Worm (Caenorhabditis elegans) whole organism, young adult: ENCODE results near the gene gsp-1.
A peak's percentile ranks its signal among the peaks of the same experiment; 100 is the strongest.

ENCODE experiments used
- B0019.2 ChIP-seq: fragments of 200-800 bp; sonication (Bioruptor generic); conservative IDR thresholded peaks from 2 replicates; pipeline ENCODE4 v1.3.6; 2022; ENCODE audit warnings: missing genetic modification reagents, missing genetic modification characterization, missing compliant biosample characterization
- B0261.1 ChIP-seq: sonication (generic microtip); optimal IDR thresholded peaks from 2 replicates; lab custom pipeline; 2016; ENCODE audit warnings: mild to moderate bottlenecking, missing genetic modification characterization, moderate library complexity, missing compliant biosample characterization
- B0336.3 ChIP-seq: fragments of 200-800 bp; sonication (Bioruptor generic); IDR thresholded peaks from 2 replicates; pipeline ENCODE4 v1.3.6; 2022; ENCODE audit warnings: missing genetic modification characterization, missing compliant biosample characterization
- C17E4.6 ChIP-seq: fragments of 200-800 bp; sonication (Bioruptor generic); IDR thresholded peaks from 2 replicates; pipeline ENCODE4 v1.3.6; 2022; ENCODE audit warnings: missing genetic modification reagents, missing genetic modification characterization, missing compliant biosample characterization
- D2030.7 ChIP-seq: fragments of 200-800 bp; sonication (Bioruptor generic); IDR thresholded peaks from 2 replicates; pipeline ENCODE4 v1.3.6; 2022; ENCODE audit warnings: missing genetic modification reagents, missing genetic modification characterization, missing compliant biosample characterization
- F23B12.7 ChIP-seq: sonication (generic microtip); optimal IDR thresholded peaks from 2 replicates; lab custom pipeline; 2017; ENCODE audit warnings: missing genetic modification characterization, mild to moderate bottlenecking, missing compliant biosample characterization, antibody characterized with exemption, moderate library complexity; ENCODE audit not compliant: insufficient read depth
- F52B5.7 ChIP-seq: sonication (generic microtip); optimal IDR thresholded peaks from 2 replicates; lab custom pipeline; 2016; ENCODE audit warnings: mild to moderate bottlenecking, missing genetic modification characterization, missing compliant biosample characterization
- F57C9.4 ChIP-seq: sonication (generic microtip); optimal IDR thresholded peaks from 2 replicates; lab custom pipeline; 2017; ENCODE audit warnings: mild to moderate bottlenecking, missing genetic modification characterization, missing compliant biosample characterization
- T26A5.8 ChIP-seq: sonication (generic microtip); optimal IDR thresholded peaks from 2 replicates; lab custom pipeline; 2016; ENCODE audit warnings: missing genetic modification characterization, missing compliant biosample characterization
- ZK185.1 ChIP-seq: sonication (generic microtip); optimal IDR thresholded peaks from 2 replicates; lab custom pipeline; 2016; ENCODE audit warnings: mild to moderate bottlenecking, missing genetic modification characterization, missing compliant biosample characterization; ENCODE audit not compliant: poor library complexity, severe bottlenecking
- ama-1 ChIP-seq, 3 experiments: fragments of 150-350 bp in 1 of 3; sonication (generic microtip) in 2 of 3; optimal IDR thresholded peaks; 2 replicates each; lab custom pipeline; 2014 to 2018; ENCODE audit warnings: missing biosample characterization in 2 of 3, missing genetic modification characterization in 2 of 3, missing genetic modification reagents in 2 of 3
- aptf-2 ChIP-seq: fragments of 200-800 bp; sonication (Bioruptor generic); conservative IDR thresholded peaks from 2 replicates; pipeline ENCODE4 v1.3.6; 2022; ENCODE audit warnings: missing genetic modification reagents, missing genetic modification characterization, missing compliant biosample characterization
- cebp-2 ChIP-seq: fragments of 200-800 bp; sonication (Bioruptor generic); IDR thresholded peaks from 2 replicates; pipeline ENCODE4 v1.3.6; 2022; ENCODE audit warnings: missing genetic modification characterization, missing compliant biosample characterization
- ceh-100 ChIP-seq: fragments of 200-800 bp; sonication (Bioruptor generic); IDR thresholded peaks from 2 replicates; pipeline ENCODE4 v1.3.6; 2022; ENCODE audit warnings: missing genetic modification reagents, missing genetic modification characterization, missing compliant biosample characterization
- ceh-79 ChIP-seq: sonication (generic microtip); optimal IDR thresholded peaks from 2 replicates; lab custom pipeline; 2017; ENCODE audit warnings: mild to moderate bottlenecking, missing genetic modification characterization, missing compliant biosample characterization
- ceh-91 ChIP-seq: fragments of 200-800 bp; sonication (Bioruptor generic); IDR thresholded peaks from 2 replicates; pipeline ENCODE4 v1.3.6; 2022; ENCODE audit warnings: missing genetic modification reagents, missing genetic modification characterization, missing compliant biosample characterization
- dpl-1 ChIP-seq: fragments of 150-350 bp; optimal IDR thresholded peaks from 2 replicates; lab custom pipeline; 2014; ENCODE audit warnings: missing biosample characterization, missing genetic modification reagents, missing genetic modification characterization
- egl-44 ChIP-seq: fragments of 200-800 bp; sonication (Bioruptor generic); IDR thresholded peaks from 2 replicates; pipeline ENCODE4 v1.3.6; 2022; ENCODE audit warnings: missing genetic modification reagents, missing genetic modification characterization, missing compliant biosample characterization
- ekl-4 ChIP-seq: fragments of 200-800 bp; sonication (Bioruptor generic); IDR thresholded peaks from 2 replicates; pipeline ENCODE4 v1.3.6; 2022; ENCODE audit warnings: missing genetic modification reagents, missing genetic modification characterization, missing compliant biosample characterization
- ets-4 ChIP-seq: fragments of 200-800 bp; sonication (Bioruptor generic); optimal IDR thresholded peaks from 2 replicates; lab custom pipeline; 2018; ENCODE audit warnings: mild to moderate bottlenecking, missing genetic modification characterization, missing compliant biosample characterization
- fkh-3 ChIP-seq: sonication (generic microtip); optimal IDR thresholded peaks from 2 replicates; lab custom pipeline; 2016; ENCODE audit warnings: mild to moderate bottlenecking, missing genetic modification characterization, missing compliant biosample characterization
- him-1 ChIP-seq: sonication (generic microtip); optimal IDR thresholded peaks from 2 replicates; lab custom pipeline; 2016; ENCODE audit warnings: missing genotype, missing genetic modification reagents, missing genetic modification characterization, missing compliant biosample characterization
- hmg-20 ChIP-seq: fragments of 200-800 bp; sonication (Bioruptor generic); IDR thresholded peaks from 2 replicates; pipeline ENCODE4 v1.3.6; 2022; ENCODE audit warnings: missing genetic modification reagents, missing genetic modification characterization, missing compliant biosample characterization
- hrde-1 ChIP-seq: sonication (generic microtip); optimal IDR thresholded peaks from 2 replicates; lab custom pipeline; 2016; ENCODE audit warnings: missing genetic modification characterization, mild to moderate bottlenecking, missing compliant biosample characterization, moderate library complexity, missing genotype, missing genetic modification reagents, borderline replicate concordance
- hsf-1 ChIP-seq: fragments of 200-800 bp; sonication (Bioruptor generic); IDR thresholded peaks from 2 replicates; pipeline ENCODE4 v1.3.6; 2022; ENCODE audit warnings: missing genetic modification reagents, missing genetic modification characterization, missing compliant biosample characterization
- lin-26 ChIP-seq: fragments of 200-800 bp; sonication (Bioruptor generic); IDR thresholded peaks from 2 replicates; pipeline ENCODE4 v1.3.6; 2022; ENCODE audit warnings: missing genetic modification reagents, missing genetic modification characterization, missing compliant biosample characterization
- lin-35 ChIP-seq, 3 experiments: fragments of 150-350 bp in 2 of 3; sonication (generic microtip) in 1 of 3; optimal IDR thresholded peaks; 2 replicates each; lab custom pipeline; 2014 to 2018; ENCODE audit warnings: missing biosample characterization in 3 of 3, missing genetic modification characterization in 3 of 3, missing genetic modification reagents in 3 of 3
- lin-54 ChIP-seq: fragments of 200-800 bp; sonication (Bioruptor generic); optimal IDR thresholded peaks from 2 replicates; lab custom pipeline; 2018; ENCODE audit warnings: mild to moderate bottlenecking, missing genetic modification characterization, missing compliant biosample characterization
- madf-6 ChIP-seq: fragments of 200-800 bp; sonication (Bioruptor generic); IDR thresholded peaks from 2 replicates; pipeline ENCODE4 v1.3.6; 2022; ENCODE audit warnings: missing genetic modification reagents, missing genetic modification characterization, missing compliant biosample characterization
- mxl-1 ChIP-seq: sonication (generic microtip); optimal IDR thresholded peaks from 2 replicates; lab custom pipeline; 2016; ENCODE audit warnings: missing genetic modification characterization, missing compliant biosample characterization
- nfya-2 ChIP-seq: fragments of 200-800 bp; sonication (Bioruptor generic); IDR thresholded peaks from 2 replicates; pipeline ENCODE4 v1.3.6; 2022; ENCODE audit warnings: missing genetic modification reagents, missing genetic modification characterization, missing compliant biosample characterization
- nfyb-1 ChIP-seq: fragments of 200-800 bp; sonication (Bioruptor generic); IDR thresholded peaks from 2 replicates; pipeline ENCODE4 v1.3.6; 2022; ENCODE audit warnings: missing genetic modification reagents, missing genetic modification characterization, missing compliant biosample characterization
- pha-4 ChIP-seq: fragments of 150-350 bp; sonication (generic microtip); optimal IDR thresholded peaks from 2 replicates; lab custom pipeline; 2014; ENCODE audit warnings: missing biosample characterization, missing genetic modification reagents, missing genetic modification characterization
- rpc-1 ChIP-seq, 2 experiments: fragments of 150-350 bp in 1 of 2; sonication (generic microtip) in 1 of 2; optimal IDR thresholded peaks; 2 replicates each; lab custom pipeline; 2014 to 2018; ENCODE audit warnings: missing biosample characterization in 1 of 2, missing genetic modification characterization in 1 of 2, missing genetic modification reagents in 1 of 2, missing genotype in 1 of 2
- sptf-2 ChIP-seq: fragments of 200-800 bp; sonication (Bioruptor generic); optimal IDR thresholded peaks from 2 replicates; lab custom pipeline; 2018; ENCODE audit warnings: mild to moderate bottlenecking, missing genetic modification characterization, missing compliant biosample characterization
- tbp1 ChIP-seq: fragments of 200-800 bp; sonication (Bioruptor generic); optimal IDR thresholded peaks from 2 replicates; lab custom pipeline; 2018; ENCODE audit warnings: mild to moderate bottlenecking, missing genetic modification characterization, missing compliant biosample characterization
- tlf-1 ChIP-seq: fragments of 200-800 bp; sonication (Bioruptor generic); optimal IDR thresholded peaks from 2 replicates; lab custom pipeline; 2018; ENCODE audit warnings: mild to moderate bottlenecking, missing genetic modification characterization, missing compliant biosample characterization
- unc-62 ChIP-seq: fragments of 150-350 bp; optimal IDR thresholded peaks from 2 replicates; lab custom pipeline; 2014; ENCODE audit warnings: missing biosample characterization, missing genetic modification reagents, missing genetic modification characterization
- xnd-1 ChIP-seq: sonication (generic microtip); optimal IDR thresholded peaks from 2 replicates; lab custom pipeline; 2016; ENCODE audit warnings: missing genotype, missing genetic modification reagents, missing genetic modification characterization, missing compliant biosample characterization
- ztf-22 ChIP-seq: fragments of 200-800 bp; sonication (Bioruptor generic); optimal IDR thresholded peaks from 2 replicates; lab custom pipeline; 2018; ENCODE audit warnings: mild to moderate bottlenecking, missing genetic modification characterization, moderate library complexity, missing compliant biosample characterization
- ztf-26 ChIP-seq: sonication (generic microtip); optimal IDR thresholded peaks from 2 replicates; lab custom pipeline; 2017; ENCODE audit warnings: missing genetic modification characterization, missing compliant biosample characterization
- ztf-6 ChIP-seq: fragments of 200-800 bp; sonication (Bioruptor generic); IDR thresholded peaks from 2 replicates; pipeline ENCODE4 v1.3.6; 2022; ENCODE audit warnings: missing genetic modification reagents, missing genetic modification characterization, missing compliant biosample characterization

gsp-1 gene

ce11 chrV:10656958-10657357, 25.3 kb upstream of the gsp-1 start, which contains the start of gene ugt-34:
ugt-34 (minus strand) TSS chrV:10656978.
- TF ChIP-seq unc-62 (no peak), ceh-91 (GFP tag; lab: Robert Waterston, UW) (no peak), ekl-4 (GFP tag; lab: Robert Waterston, UW) (no peak), ceh-100 (GFP tag; lab: Robert Waterston, UW) (no peak)

ce11 chrV:10657959-10658358, 24.3 kb upstream of the gsp-1 start, which contains the start of gene tut-2:
tut-2 (plus strand) TSS chrV:10658235.
- no peak for TF ChIP-seq B0019.2
- 0 out of 2 replicates have a peak, but pooled peaks have one; percentile 14 for TF ChIP-seq cebp-2 (GFP tag; lab: Robert Waterston, UW)

- TF ChIP-seq hrde-1 (tag; lab: Kevin White, UChicago), result peak; percentile 59
- no peak for TF ChIP-seq dpl-1 (GFP tag; lab: Kevin White, UChicago)
- TF ChIP-seq F57C9.4 (tag; lab: Kevin White, UChicago), result no peak
- TF ChIP-seq B0336.3 (GFP tag; lab: Robert Waterston, UW), result peak; percentile 29; the same call in 1 of the 2 replicates
- no peak for TF ChIP-seq ZK185.1 (tag; lab: Kevin White, UChicago)
- peak; percentile 16 for TF ChIP-seq lin-54 (GFP tag; lab: Kevin White, UChicago)
- 0 out of 2 replicates have a peak, but pooled peaks have one; percentile 43 for TF ChIP-seq hsf-1 (GFP tag; lab: Robert Waterston, UW)
- TF ChIP-seq egl-44 (GFP tag; lab: Robert Waterston, UW), result no peak
- TF ChIP-seq ztf-22 (GFP tag; lab: Kevin White, UChicago), result no peak
- TF ChIP-seq hmg-20 (GFP tag; lab: Robert Waterston, UW), result no peak
- TF ChIP-seq C17E4.6, result 0 out of 2 replicates have a peak, but pooled peaks have one; percentile 43
- no peak for TF ChIP-seq nfya-2 (GFP tag; lab: Robert Waterston, UW)
- peak; percentile 27; the same call in 1 of the 2 replicates for TF ChIP-seq lin-26
- TF ChIP-seq him-1 (tag; lab: Kevin White, UChicago), result peak; percentile 5
- 0 out of 2 replicates have a peak, but pooled peaks have one; percentile 12 for TF ChIP-seq D2030.7 (GFP tag; lab: Robert Waterston, UW)
- TF ChIP-seq madf-6 (GFP tag; lab: Robert Waterston, UW), result peak; percentile 58
- no peak for TF ChIP-seq fkh-3
- no peak for TF ChIP-seq ceh-100 (GFP tag; lab: Robert Waterston, UW)
- TF ChIP-seq mxl-1 (tag; lab: Kevin White, UChicago), result peak; percentile 10
- TF ChIP-seq aptf-2, result no peak
Observed at ce11 chrV:10659343-10659742, 22.9 kb upstream of the gsp-1 start.

- TF ChIP-seq F23B12.7 (tag; lab: Kevin White, UChicago) (no peak), tlf-1 (no peak), rpc-1 (optimal IDR thresholded peaks at IDR 0.05; lab: Kevin White, UChicago) (no peak), rpc-1 (tag; optimal IDR thresholded peaks at IDR 0.05; lab: Kevin White, UChicago) (no peak), lin-35 (GFP tag; optimal IDR thresholded peaks at IDR 0.05; lab: Kevin White, UChicago) (no peak), T26A5.8 (no peak), ztf-6 (no peak), ekl-4 (GFP tag; lab: Robert Waterston, UW) (no peak), B0261.1 (tag; lab: Kevin White, UChicago) (no peak), nfya-2 (GFP tag; lab: Robert Waterston, UW) (no peak), hmg-20 (GFP tag; lab: Robert Waterston, UW) (no peak), cebp-2 (GFP tag; lab: Robert Waterston, UW) (no peak), nfyb-1 (GFP tag; lab: Robert Waterston, UW) (0 out of 2 replicates have a peak, but pooled peaks have one; percentile 29), tbp1 (GFP tag; lab: Kevin White, UChicago) (no peak), pha-4 (tag; lab: Kevin White, UChicago) (no peak), ets-4 (GFP tag; lab: Kevin White, UChicago) (no peak), ztf-26 (tag; lab: Kevin White, UChicago) (no peak), F52B5.7 (tag; lab: Kevin White, UChicago) (no peak), xnd-1 (tag; lab: Kevin White, UChicago) (peak; percentile 66), ama-1 (optimal IDR thresholded peaks at IDR 0.05; lab: Kevin White, UChicago) (no peak), ama-1 (GFP tag; optimal IDR thresholded peaks at IDR 0.05; lab: Kevin White, UChicago) (no peak), ceh-79 (tag; lab: Kevin White, UChicago) (no peak), lin-54 (GFP tag; lab: Kevin White, UChicago) (peak; percentile 77), sptf-2 (no peak), F57C9.4 (tag; lab: Kevin White, UChicago) (no peak), ceh-100 (GFP tag; lab: Robert Waterston, UW) (no peak)
Observed at ce11 chrV:10661417-10661945, 20.7 kb upstream of the gsp-1 start, which contains the start of gene sqv-4. sqv-4 (minus strand) TSS chrV:10661467.
